Worm (Caenorhabditis elegans) whole organism, early embryonic: Measurements from ENCODE around the gene Y116A8C.27.

Source experiments
- aly-1 ChIP-seq: sonication (generic microtip); optimal IDR thresholded peaks from 2 replicates; lab custom pipeline; 2016; ENCODE audit warnings: missing genetic modification characterization, missing compliant biosample characterization
- ama-1 ChIP-seq: fragments of 150-350 bp; optimal IDR thresholded peaks from 2 replicates; lab custom pipeline; 2014

DNA sequence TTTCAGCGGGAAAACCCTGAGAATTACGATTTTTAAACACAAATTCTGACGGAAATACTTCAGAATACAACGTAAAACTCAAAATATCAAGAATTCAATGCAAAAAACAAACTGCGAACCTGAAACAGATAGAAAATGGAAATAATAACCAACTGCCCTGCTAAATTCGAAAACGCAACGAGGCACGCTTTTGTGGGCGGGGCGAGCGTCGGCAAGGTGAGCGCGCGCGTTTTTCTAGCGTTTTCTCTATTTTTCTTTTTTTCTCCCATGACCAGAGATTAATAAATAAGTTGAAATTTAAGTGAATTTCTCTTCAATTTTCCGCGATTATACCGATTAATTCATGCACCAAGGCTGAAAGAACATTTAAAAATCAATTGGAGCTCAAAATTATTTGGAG lies 22.5 kb upstream of the Y116A8C.27 start, which contains the start of gene uaf-2:
- TF ChIP-seq aly-1: no peak
- no peak for TF ChIP-seq ama-1 (lab: Kevin White, UChicago)
